Worm (Caenorhabditis elegans): ENCODE results near the gene F41E7.9.
A peak's percentile ranks its signal among the peaks of the same experiment; 100 is the strongest.

The F41E7.9 gene

ce11 chrX:10338761-10339160 lies 23.0 kb upstream of the F41E7.9 start (continued):
- no peak for TF ChIP-seq jun-1 (tag; optimal IDR thresholded peaks at IDR 0.05)
- no peak for TF ChIP-seq skn-1 (tag; optimal IDR thresholded peaks at IDR 0.05)

ce11 chrX:10338100-10338499 lies 22.3 kb upstream of the F41E7.9 start, which contains the start of gene cut-5:
Gene cut-5 (minus strand): TSS chrX:10338200.
- no peak for TF ChIP-seq ZK546.5 (tag; optimal IDR thresholded peaks at IDR 0.05)
- TF ChIP-seq mxl-3 (GFP tag; optimal IDR thresholded peaks at IDR 0.05): no peak
- no peak for TF ChIP-seq Y105C5A.15 (GFP tag; IDR thresholded peaks at IDR 0.05)
- no peak for TF ChIP-seq nhr-41 (GFP tag; IDR thresholded peaks at IDR 0.05)

- TF ChIP-seq aha-1 (tag): peak; percentile 72
- TF ChIP-seq egl-43 (GFP tag; IDR thresholded peaks at IDR 0.05): peak; percentile 59; the same call in 1 of the 2 replicates
- no peak for TF ChIP-seq nhr-11 (tag; optimal IDR thresholded peaks at IDR 0.05)
- TF ChIP-seq F26F4.8 (GFP tag; conservative IDR thresholded peaks at IDR 0.05): 0 out of 2 replicates have a peak, but pooled peaks have one; percentile 53
- TF ChIP-seq attf-4 (tag; optimal IDR thresholded peaks at IDR 0.05): no peak
- TF ChIP-seq set-16 (GFP tag; IDR thresholded peaks at IDR 0.05): peak; percentile 66
Observed at ce11 chrX:10336592-10336991, 20.8 kb upstream of the F41E7.9 start.

DNA sequence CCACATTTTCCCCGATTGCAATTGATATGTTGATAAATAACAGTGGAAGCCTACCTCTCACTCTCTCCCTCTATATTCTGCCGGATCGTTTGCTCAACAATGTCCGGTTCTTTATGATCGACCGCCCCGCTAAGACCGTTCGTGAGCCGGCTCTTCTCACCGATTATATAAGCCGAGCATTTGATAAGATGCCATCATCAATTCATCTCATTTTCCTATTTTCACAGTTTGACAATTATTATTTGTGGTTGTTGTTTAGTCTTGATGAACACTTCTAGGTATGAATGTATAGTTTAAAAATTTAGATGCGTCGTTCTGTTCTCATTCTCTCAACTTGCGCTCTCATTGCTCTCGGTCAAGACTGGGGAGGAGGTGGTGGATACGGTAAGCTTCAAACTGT lies 20.3 kb upstream of the F41E7.9 start, which contains the start of gene idpa-3:
Gene idpa-3 (plus strand): TSS at position 301 of the 400 bp plus-strand sequence.
- TF ChIP-seq mxl-3 (GFP tag; optimal IDR thresholded peaks at IDR 0.05) (no peak), nhr-111 (GFP tag; optimal IDR thresholded peaks at IDR 0.05) (no peak), nhr-237 (tag; optimal IDR thresholded peaks at IDR 0.05) (no peak), ces-1 (GFP tag; optimal IDR thresholded peaks at IDR 0.05) (no peak), tag-97 (GFP tag; IDR thresholded peaks at IDR 0.05) (no peak), lin-38 (GFP tag; IDR thresholded peaks at IDR 0.05) (no peak), nhr-42 (GFP tag; IDR thresholded peaks at IDR 0.05) (no peak), mxl-2 (GFP tag; conservative IDR thresholded peaks at IDR 0.05) (no peak), dve-1 (tag; optimal IDR thresholded peaks at IDR 0.05; ENCODE audit: insufficient read depth) (no peak), Y5F2A.4 (GFP tag; optimal IDR thresholded peaks at IDR 0.05) (no peak), snpc-4 (tag; optimal IDR thresholded peaks at IDR 0.05) (no peak), mdt-29 (GFP tag; IDR thresholded peaks at IDR 0.05) (no peak)

- TF ChIP-seq mxl-2 (GFP tag; conservative IDR thresholded peaks at IDR 0.05): peak; percentile 98
- TF ChIP-seq nhr-11 (tag; optimal IDR thresholded peaks at IDR 0.05): peak; percentile 71
- peak; percentile 47; the same call in 1 of the 2 replicates for TF ChIP-seq lin-1 (GFP tag; IDR thresholded peaks at IDR 0.05)
- no peak for TF ChIP-seq vab-7 (GFP tag; IDR thresholded peaks at IDR 0.05)
- peak; percentile 81 for TF ChIP-seq aha-1 (tag)
- no peak for TF ChIP-seq spr-1 (tag; optimal IDR thresholded peaks at IDR 0.05)
- TF ChIP-seq tra-1 (GFP tag; IDR thresholded peaks at IDR 0.05): peak; percentile 49; the same call in 1 of the 2 replicates
- TF ChIP-seq dve-1 (tag; optimal IDR thresholded peaks at IDR 0.05; ENCODE audit: insufficient read depth): peak; percentile 62
- TF ChIP-seq dmd-9 (GFP tag; IDR thresholded peaks at IDR 0.05): no peak
- peak; percentile 96 for TF ChIP-seq nhr-28 (tag; optimal IDR thresholded peaks at IDR 0.05)
- 0 out of 2 replicates have a peak, but pooled peaks have one; percentile 55 for TF ChIP-seq php-3 (GFP tag; IDR thresholded peaks at IDR 0.05)
- TF ChIP-seq lsy-2 (tag; optimal IDR thresholded peaks at IDR 0.05): peak in 1 of 2 experiments; percentile 9
- peak; percentile 79 for TF ChIP-seq dmd-6 (GFP tag; IDR thresholded peaks at IDR 0.05)
- peak in 1 of 2 experiments; percentile 14 for TF ChIP-seq daf-16 (GFP tag; optimal IDR thresholded peaks at IDR 0.05)
- TF ChIP-seq daf-16 (tag; optimal IDR thresholded peaks at IDR 0.05): peak; percentile 93
- peak; percentile 55 for TF ChIP-seq nhr-48 (tag; optimal IDR thresholded peaks at IDR 0.05)
- TF ChIP-seq lir-3 (tag; optimal IDR thresholded peaks at IDR 0.05): no peak
- TF ChIP-seq hlh-11 (tag; optimal IDR thresholded peaks at IDR 0.05): peak; percentile 65
- peak; percentile 1 for TF ChIP-seq hlh-30 (tag; optimal IDR thresholded peaks at IDR 0.05; ENCODE audit: insufficient read depth)
Observed at ce11 chrX:10333301-10333854, 17.6 kb upstream of the F41E7.9 start, which contains the start of gene R07E3.4. Gene R07E3.4 (minus strand): TSS chrX:10333351.
